Fruit fly (Drosophila melanogaster): ENCODE results near the gene Acyp2.

dm6 chr3R:15836864-15837824 is 44.7 kb downstream of the Acyp2 start, which contains the start of the genes ND-23 and spn-E:
- TF ChIP-seq Blimp-1 (GFP tag; optimal IDR thresholded peaks at IDR 0.05) = no peak
- TF ChIP-seq Lpt (GFP tag; optimal IDR thresholded peaks at IDR 0.05) = no peak
- no peak for TF ChIP-seq CG8319 (GFP tag; optimal IDR thresholded peaks at IDR 0.05)
- no peak for TF ChIP-seq CG9139 (GFP tag; optimal IDR thresholded peaks at IDR 0.05)
- TF ChIP-seq Sox14 (GFP tag; optimal IDR thresholded peaks at IDR 0.05) = no peak
- no peak for TF ChIP-seq Eip93F (GFP tag; optimal IDR thresholded peaks at IDR 0.05)
- TF ChIP-seq CG11294 (GFP tag; IDR thresholded peaks at IDR 0.05) = no peak
- TF ChIP-seq CG7368 (GFP tag; optimal IDR thresholded peaks at IDR 0.05) = no peak
- peak; percentile 22 for TF ChIP-seq CG6792 (GFP tag; optimal IDR thresholded peaks at IDR 0.05)
- no peak for TF ChIP-seq CG11762 (GFP tag; optimal IDR thresholded peaks at IDR 0.05; ENCODE audit: insufficient read depth)
- TF ChIP-seq CG1621 (tag; optimal IDR thresholded peaks at IDR 0.05) = no peak
- 0 out of 2 replicates have a peak, but pooled peaks have one; percentile 16 for TF ChIP-seq Gug (GFP tag; IDR thresholded peaks at IDR 0.05)
- TF ChIP-seq CG4318 (GFP tag; optimal IDR thresholded peaks at IDR 0.05) = no peak

Measured in whole organism, prepupa.